Fruit fly (Drosophila melanogaster) whole organism, embryonic: ENCODE measurements around the gene Os-C.
A peak's percentile ranks its signal among the peaks of the same experiment; 100 is the strongest.

Source experiments
- C15 ChIP-seq: fragments of 200-800 bp; sonication (Bioruptor generic); IDR thresholded peaks from 3 replicates; pipeline ENCODE4 v1.3.6; 2022; ENCODE audit warnings: missing biosample characterization, missing genetic modification characterization
- CG10462 ChIP-seq: fragments of 200-800 bp; sonication (Bioruptor generic); optimal IDR thresholded peaks from 2 replicates; lab custom pipeline; 2016; ENCODE audit warnings: missing biosample characterization, missing genetic modification characterization
- CG11085 ChIP-seq: fragments of 200-800 bp; sonication (Bioruptor generic); IDR thresholded peaks from 2 replicates; pipeline ENCODE4 v1.3.6; 2022; ENCODE audit warnings: missing biosample characterization, missing genetic modification characterization
- CG12104 ChIP-seq: fragments of 200-800 bp; sonication (Bioruptor generic); optimal IDR thresholded peaks from 3 replicates; lab custom pipeline; 2016; ENCODE audit warnings: missing biosample characterization, missing genetic modification characterization
- CG12155 ChIP-seq: fragments of 200-800 bp; sonication (Bioruptor generic); optimal IDR thresholded peaks from 3 replicates; lab custom pipeline; 2016; ENCODE audit warnings: missing biosample characterization, missing genetic modification characterization
- CG12236 ChIP-seq: fragments of 200-800 bp; sonication (Bioruptor generic); optimal IDR thresholded peaks from 2 replicates; lab custom pipeline; 2016; ENCODE audit warnings: missing biosample characterization, missing genetic modification characterization
- CG12391 ChIP-seq: fragments of 200-800 bp; sonication (Bioruptor generic); optimal IDR thresholded peaks from 3 replicates; lab custom pipeline; 2018; ENCODE audit warnings: missing biosample characterization, mild to moderate bottlenecking, missing genetic modification characterization, moderate library complexity
- CG13775 ChIP-seq: fragments of 200-800 bp; sonication (Bioruptor generic); optimal IDR thresholded peaks from 3 replicates; lab custom pipeline; 2017; ENCODE audit warnings: missing biosample characterization, mild to moderate bottlenecking, missing genetic modification characterization
- CG15479 ChIP-seq: fragments of 200-800 bp; sonication (Bioruptor generic); optimal IDR thresholded peaks from 3 replicates; lab custom pipeline; 2019; ENCODE audit warnings: missing biosample characterization, mild to moderate bottlenecking, missing genetic modification characterization, moderate library complexity
- CG2116 ChIP-seq: fragments of 200-800 bp; sonication (Bioruptor generic); optimal IDR thresholded peaks from 3 replicates; lab custom pipeline; 2018; ENCODE audit warnings: missing biosample characterization, mild to moderate bottlenecking, missing genetic modification characterization
- CG2889 ChIP-seq: fragments of 200-800 bp; sonication (Bioruptor generic); IDR thresholded peaks from 3 replicates; pipeline ENCODE4 v1.3.6; 2022; ENCODE audit warnings: missing biosample characterization, missing genetic modification characterization
- CG31388 ChIP-seq: fragments of 200-800 bp; sonication (Bioruptor generic); optimal IDR thresholded peaks from 2 replicates; lab custom pipeline; 2016; ENCODE audit warnings: missing biosample characterization, missing genetic modification characterization
- CG3281 ChIP-seq: fragments of 200-800 bp; sonication (Bioruptor generic); optimal IDR thresholded peaks from 3 replicates; lab custom pipeline; 2017; ENCODE audit warnings: missing biosample characterization, mild to moderate bottlenecking, missing genetic modification characterization
- CG3726 ChIP-seq: fragments of 200-800 bp; sonication (Bioruptor generic); IDR thresholded peaks from 3 replicates; pipeline ENCODE4, ENCODE4 v1.3.6; 2022; ENCODE audit warnings: missing biosample characterization, missing genetic modification characterization
- CG4404 ChIP-seq: fragments of 200-800 bp; sonication (Bioruptor generic); IDR thresholded peaks from 2 replicates; pipeline ENCODE4 v1.3.6; 2022; ENCODE audit warnings: missing biosample characterization, missing genetic modification characterization
- CG4820 ChIP-seq: fragments of 200-800 bp; sonication (Bioruptor generic); optimal IDR thresholded peaks from 3 replicates; lab custom pipeline; 2016; ENCODE audit warnings: missing biosample characterization, missing genetic modification characterization
- CG5245 ChIP-seq: fragments of 200-800 bp; sonication (Bioruptor generic); optimal IDR thresholded peaks from 3 replicates; lab custom pipeline; 2016; ENCODE audit warnings: missing biosample characterization, missing genetic modification characterization
- CG5953 ChIP-seq: fragments of 200-800 bp; sonication (Bioruptor generic); IDR thresholded peaks from 2 replicates; pipeline ENCODE4 v1.3.6; 2022; ENCODE audit warnings: missing biosample characterization, missing genetic modification characterization
- CG7372 ChIP-seq: fragments of 200-800 bp; sonication (Bioruptor generic); IDR thresholded peaks from 2 replicates; pipeline ENCODE4 v1.3.6; 2022; ENCODE audit warnings: missing biosample characterization, missing genetic modification characterization
- CG8388 ChIP-seq: fragments of 200-800 bp; sonication (Bioruptor generic); optimal IDR thresholded peaks from 2 replicates; lab custom pipeline; 2019; ENCODE audit warnings: missing biosample characterization, mild to moderate bottlenecking, missing genetic modification characterization, moderate library complexity
- D19A ChIP-seq: fragments of 200-800 bp; optimal IDR thresholded peaks from 3 replicates; lab custom pipeline; 2019; ENCODE audit warnings: missing biosample characterization, mild to moderate bottlenecking, missing genetic modification characterization, moderate library complexity
- Deaf1 ChIP-seq: fragments of 200-800 bp; optimal IDR thresholded peaks from 3 replicates; lab custom pipeline; 2019; ENCODE audit warnings: missing biosample characterization, mild to moderate bottlenecking, missing genetic modification characterization, moderate library complexity
- Dip2 ChIP-seq: fragments of 200-800 bp; sonication (Bioruptor generic); IDR thresholded peaks from 2 replicates; pipeline ENCODE4 v1.3.6; 2022; ENCODE audit warnings: missing biosample characterization, missing genetic modification characterization
- Dp ChIP-seq: fragments of 200-800 bp; sonication (Bioruptor generic); optimal IDR thresholded peaks from 2 replicates; lab custom pipeline; 2018; ENCODE audit warnings: missing biosample characterization, mild to moderate bottlenecking, missing genetic modification characterization, moderate library complexity
- Drgx ChIP-seq: fragments of 200-800 bp; sonication (Bioruptor generic); IDR thresholded peaks from 2 replicates; pipeline ENCODE4 v1.3.6; 2022; ENCODE audit warnings: missing biosample characterization, missing genetic modification characterization
- Ets65A ChIP-seq: fragments of 200-800 bp; sonication (Bioruptor generic); peaks from one replicate; lab custom pipeline; 2016; ENCODE audit warnings: missing biosample characterization, missing genetic modification characterization
- HHEX ChIP-seq: fragments of 200-800 bp; sonication (Bioruptor generic); optimal IDR thresholded peaks from 3 replicates; lab custom pipeline; 2017; ENCODE audit warnings: missing biosample characterization, mild to moderate bottlenecking, missing genetic modification characterization, missing genetic modification reagents
- HLHmδ ChIP-seq: fragments of 200-800 bp; sonication (Bioruptor generic); optimal IDR thresholded peaks from 2 replicates; lab custom pipeline; 2018; ENCODE audit warnings: missing biosample characterization, mild to moderate bottlenecking, missing genetic modification characterization, moderate library complexity
- HmgD ChIP-seq: fragments of 200-800 bp; sonication (Bioruptor generic); optimal IDR thresholded peaks from 3 replicates; lab custom pipeline; 2016; ENCODE audit warnings: missing biosample characterization, missing genetic modification characterization
- Lhr ChIP-seq: fragments of 200-800 bp; sonication (Bioruptor generic); optimal IDR thresholded peaks from 3 replicates; lab custom pipeline; 2017; ENCODE audit warnings: mild to moderate bottlenecking, missing biosample characterization, missing genetic modification reagents, missing genetic modification characterization
- NC2β ChIP-seq: fragments of 200-800 bp; sonication (Bioruptor generic); optimal IDR thresholded peaks from 2 replicates; lab custom pipeline; 2016; ENCODE audit warnings: missing biosample characterization, missing genetic modification characterization
- Tbp ChIP-seq: fragments of >200 bp; optimal IDR thresholded peaks from 2 replicates; lab custom pipeline; 2018; ENCODE audit warnings: missing biosample characterization, missing genetic modification characterization
- ab ChIP-seq: fragments of 200-800 bp; sonication (Bioruptor generic); optimal IDR thresholded peaks from 2 replicates; lab custom pipeline; 2016; ENCODE audit warnings: missing biosample characterization, missing genetic modification characterization
- ara ChIP-seq: fragments of 200-800 bp; sonication (Bioruptor generic); IDR thresholded peaks from 2 replicates; pipeline ENCODE4 v1.3.6; 2022; ENCODE audit warnings: missing biosample characterization, missing genetic modification characterization
- chif ChIP-seq, 2 experiments: fragments of 200-800 bp; sonication (Bioruptor generic); optimal IDR thresholded peaks; 3 replicates each; lab custom pipeline; 2016; ENCODE audit warnings: missing biosample characterization in 2 of 2, missing genetic modification characterization in 2 of 2
- grn ChIP-seq: fragments of 200-800 bp; sonication (Bioruptor generic); optimal IDR thresholded peaks from 3 replicates; lab custom pipeline; 2017; ENCODE audit warnings: missing biosample characterization, missing genetic modification characterization
- hb ChIP-seq: fragments of 200-800 bp; sonication (Bioruptor generic); IDR thresholded peaks from 3 replicates; pipeline ENCODE4 v1.3.6; 2022; ENCODE audit warnings: missing biosample characterization, missing genetic modification characterization; ENCODE audit not compliant: partially characterized antibody
- ind ChIP-seq: fragments of 200-800 bp; sonication (Bioruptor generic); optimal IDR thresholded peaks from 3 replicates; lab custom pipeline; 2016; ENCODE audit warnings: missing biosample characterization, missing genetic modification characterization
- kni ChIP-seq: fragments of 200-800 bp; sonication (Bioruptor generic); optimal IDR thresholded peaks from 3 replicates; lab custom pipeline; 2017; ENCODE audit warnings: mild to moderate bottlenecking, missing biosample characterization, missing genetic modification reagents, missing genetic modification characterization
- lilli ChIP-seq: fragments of 200-800 bp; sonication (Bioruptor generic); optimal IDR thresholded peaks from 3 replicates; lab custom pipeline; 2016; ENCODE audit warnings: missing biosample characterization, missing genetic modification characterization
- lmd ChIP-seq: fragments of 200-800 bp; sonication (Bioruptor generic); IDR thresholded peaks from 2 replicates; pipeline ENCODE4 v1.3.6; 2022; ENCODE audit warnings: missing biosample characterization, missing genetic modification characterization
- luna ChIP-seq: fragments of 200-800 bp; sonication (Bioruptor generic); optimal IDR thresholded peaks from 2 replicates; lab custom pipeline; 2016; ENCODE audit warnings: missing biosample characterization, missing genetic modification characterization
- nerfin-2 ChIP-seq: fragments of 200-800 bp; sonication (Bioruptor generic); IDR thresholded peaks from 2 replicates; pipeline ENCODE4 v1.3.6; 2022; ENCODE audit warnings: missing biosample characterization, missing genetic modification characterization; ENCODE audit not compliant: partially characterized antibody
- odd ChIP-seq: fragments of 200-800 bp; sonication (Bioruptor generic); optimal IDR thresholded peaks from 2 replicates; lab custom pipeline; 2017; ENCODE audit warnings: missing biosample characterization, mild to moderate bottlenecking, missing genetic modification characterization
- onecut ChIP-seq: fragments of 200-800 bp; sonication (Bioruptor generic); IDR thresholded peaks from 2 replicates; pipeline ENCODE4 v1.3.6; 2022; ENCODE audit warnings: missing biosample characterization, missing genetic modification characterization
- peb ChIP-seq: fragments of 200-800 bp; sonication (Bioruptor generic); IDR thresholded peaks from 2 replicates; pipeline ENCODE4 v1.3.6; 2022; ENCODE audit warnings: missing biosample characterization, missing genetic modification characterization
- psq ChIP-seq: fragments of 200-800 bp; sonication (Bioruptor generic); optimal IDR thresholded peaks from 2 replicates; lab custom pipeline; 2017; ENCODE audit warnings: missing biosample characterization, missing genetic modification characterization
- slou ChIP-seq: fragments of 200-800 bp; sonication (Bioruptor generic); optimal IDR thresholded peaks from 3 replicates; lab custom pipeline; 2016; ENCODE audit warnings: missing biosample characterization, missing genetic modification characterization
- twi ChIP-seq: fragments of 200-800 bp; optimal IDR thresholded peaks from 2 replicates; lab custom pipeline; 2019; ENCODE audit warnings: missing biosample characterization, mild to moderate bottlenecking, missing genetic modification characterization, moderate library complexity
- wdn ChIP-seq: fragments of 200-800 bp; sonication (Bioruptor generic); IDR thresholded peaks from 2 replicates; pipeline ENCODE4 v1.3.6; 2022; ENCODE audit warnings: missing biosample characterization, missing genetic modification characterization

Os-C gene

DNA sequence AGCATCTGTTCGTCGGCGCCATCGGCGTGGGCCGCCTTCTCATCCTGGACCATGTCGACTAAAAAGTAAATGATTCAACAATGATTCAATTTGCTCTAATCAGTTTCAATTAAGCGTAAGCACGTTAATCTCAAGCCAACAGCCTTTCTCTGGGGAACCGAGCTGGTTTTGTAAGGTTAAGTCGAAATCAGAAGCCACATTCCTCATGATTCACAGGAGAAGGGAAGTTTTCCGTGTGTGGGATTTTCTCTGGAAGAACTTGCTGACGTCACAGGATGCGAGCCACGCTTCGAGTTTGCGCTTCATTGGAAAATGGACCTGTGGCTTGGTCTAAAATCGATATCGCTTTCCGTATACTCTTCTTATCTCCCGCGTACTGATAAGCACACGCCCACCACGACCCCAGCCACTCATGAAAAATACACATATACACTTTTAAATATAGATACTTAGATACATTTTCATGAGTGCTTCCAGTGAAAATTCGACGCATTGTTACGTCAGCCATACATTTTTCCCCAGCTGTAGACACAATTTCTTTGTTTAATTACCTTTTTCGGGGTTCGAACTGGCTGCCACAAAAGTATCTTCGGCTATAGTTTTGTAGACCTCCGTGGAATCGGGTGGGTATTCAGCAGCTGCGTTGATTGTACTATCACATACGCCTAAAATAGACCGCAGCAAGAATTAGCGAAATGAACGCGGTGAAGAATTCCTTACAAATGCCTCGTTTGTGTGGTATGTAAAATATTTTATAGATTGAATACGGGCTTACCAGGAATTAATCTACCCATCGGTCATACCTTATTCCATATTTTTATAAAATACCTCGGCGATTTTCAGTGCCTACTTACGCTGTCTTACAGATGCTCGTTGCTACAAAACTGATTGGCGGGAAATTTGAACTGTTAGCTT lies 1.5 kb upstream of the Os-C start (continued):
- no peak for TF ChIP-seq CG15479
- peak; percentile 26 for TF ChIP-seq CG2116 (GFP tag; lab: Kevin White, UChicago)
- TF ChIP-seq lilli: peak; percentile 43
- peak; percentile 34 for TF ChIP-seq NC2β (GFP tag; lab: Kevin White, UChicago)
- TF ChIP-seq kni (GFP tag; lab: Kevin White, UChicago): peak; percentile 57
- TF ChIP-seq CG11085 (GFP tag; lab: Robert Waterston, UW): no peak
- no peak for TF ChIP-seq CG3726 (GFP tag; lab: Robert Waterston, UW)
- no peak for TF ChIP-seq Drgx (GFP tag; lab: Robert Waterston, UW)
- TF ChIP-seq HLHmδ (GFP tag; lab: Kevin White, UChicago): no peak
- TF ChIP-seq CG12391 (tag; lab: Kevin White, UChicago): peak; percentile 25
- no peak for TF ChIP-seq peb
- peak; percentile 10 for TF ChIP-seq CG12155 (GFP tag; lab: Kevin White, UChicago)
- TF ChIP-seq CG12236: no peak
- TF ChIP-seq CG4820 (GFP tag; lab: Kevin White, UChicago): peak; percentile 10
- no peak for TF ChIP-seq ara
- TF ChIP-seq CG12104 (GFP tag; lab: Kevin White, UChicago): no peak
- TF ChIP-seq CG4404 (GFP tag; lab: Robert Waterston, UW): no peak
- TF ChIP-seq Lhr: peak; percentile 86
- TF ChIP-seq CG31388: no peak
- TF ChIP-seq odd (GFP tag; lab: Kevin White, UChicago): peak; percentile 4
- TF ChIP-seq HmgD (GFP tag; lab: Kevin White, UChicago): peak; percentile 70
- TF ChIP-seq CG5953 (GFP tag; lab: Robert Waterston, UW): no peak
- TF ChIP-seq psq (GFP tag; lab: Kevin White, UChicago): no peak
- TF ChIP-seq wdn: no peak
- peak; percentile 24 for TF ChIP-seq CG3281 (GFP tag; lab: Kevin White, UChicago)
- peak; percentile 5 for TF ChIP-seq HHEX (GFP tag; lab: Kevin White, UChicago)
- TF ChIP-seq CG5245 (GFP tag; lab: Kevin White, UChicago): no peak
- no peak for TF ChIP-seq luna
- TF ChIP-seq nerfin-2 (GFP tag; lab: Robert Waterston, UW): no peak
- no peak for TF ChIP-seq CG7372 (GFP tag; lab: Robert Waterston, UW)
- TF ChIP-seq C15 (GFP tag; lab: Robert Waterston, UW): no peak
- TF ChIP-seq ind (GFP tag; lab: Kevin White, UChicago): no peak
- no peak for TF ChIP-seq CG8388 (GFP tag; lab: Kevin White, UChicago)
- TF ChIP-seq Deaf1 (tag; lab: Kevin White, UChicago): peak; percentile 50
- TF ChIP-seq hb: no peak
- peak; percentile 55 for TF ChIP-seq grn
- peak; percentile 96 for TF ChIP-seq onecut (GFP tag; lab: Robert Waterston, UW)
- TF ChIP-seq lmd (GFP tag; lab: Robert Waterston, UW): 0 out of 2 replicates have a peak, but pooled peaks have one; percentile 6
- no peak for TF ChIP-seq slou (GFP tag; lab: Kevin White, UChicago)
- TF ChIP-seq ab: no peak
- peak; percentile 29 for TF ChIP-seq twi (tag; lab: Kevin White, UChicago)
- TF ChIP-seq Tbp (GFP tag; lab: Kevin White, UChicago): no peak
- TF ChIP-seq CG10462: no peak
- TF ChIP-seq Dp (GFP tag; lab: Kevin White, UChicago): peak; percentile 100
- TF ChIP-seq chif (GFP tag; optimal IDR thresholded peaks at IDR 0.05; lab: Kevin White, UChicago): peak in 1 of 2 experiments; percentile 17
- no peak for TF ChIP-seq Dip2
- TF ChIP-seq CG2889 (GFP tag; lab: Robert Waterston, UW): no peak
- TF ChIP-seq D19A (tag; lab: Kevin White, UChicago): peak; percentile 85
- no peak for TF ChIP-seq CG13775 (GFP tag; lab: Kevin White, UChicago)
- no peak for TF ChIP-seq Ets65A (GFP tag; lab: Kevin White, UChicago)
